Worm (Caenorhabditis elegans) whole organism, L4 larva: ENCODE data around the gene C49F5.6.

Experiments used
- aha-1 ChIP-seq: fragments of 150-350 bp; peaks from one replicate; lab custom pipeline; 2014; ENCODE audit warnings: missing biosample characterization, missing genetic modification characterization
- ces-1 ChIP-seq: fragments of 150-350 bp; sonication (generic microtip); optimal IDR thresholded peaks from 4 replicates; lab custom pipeline; 2014; ENCODE audit warnings: missing biosample characterization, missing genetic modification reagents, missing genetic modification characterization
- lir-3 ChIP-seq: sonication (generic microtip); optimal IDR thresholded peaks from 2 replicates; lab custom pipeline; 2016; ENCODE audit warnings: mild to moderate bottlenecking, missing genetic modification characterization, missing compliant biosample characterization
- mdl-1 ChIP-seq, 2 experiments: fragments of 150-350 bp in 1 of 2; sonication (generic microtip) in 1 of 2; optimal IDR thresholded peaks; 2 replicates each; lab custom pipeline; 2014 to 2017; ENCODE audit warnings: missing biosample characterization in 2 of 2, missing genetic modification characterization in 2 of 2
- tag-97 ChIP-seq: fragments of 200-800 bp; sonication (Bioruptor generic); IDR thresholded peaks from 2 replicates; pipeline ENCODE4 v1.3.6; 2022; ENCODE audit warnings: missing genetic modification characterization, missing compliant biosample characterization
- tra-1 ChIP-seq: fragments of 200-800 bp; sonication (Bioruptor generic); IDR thresholded peaks from 2 replicates; pipeline ENCODE4 v1.3.6; 2022; ENCODE audit warnings: missing genetic modification reagents, missing genetic modification characterization, missing compliant biosample characterization
- ztf-11 ChIP-seq: fragments of 150-350 bp; optimal IDR thresholded peaks from 2 replicates; lab custom pipeline; 2014; ENCODE audit warnings: missing biosample characterization, missing genetic modification characterization

DNA sequence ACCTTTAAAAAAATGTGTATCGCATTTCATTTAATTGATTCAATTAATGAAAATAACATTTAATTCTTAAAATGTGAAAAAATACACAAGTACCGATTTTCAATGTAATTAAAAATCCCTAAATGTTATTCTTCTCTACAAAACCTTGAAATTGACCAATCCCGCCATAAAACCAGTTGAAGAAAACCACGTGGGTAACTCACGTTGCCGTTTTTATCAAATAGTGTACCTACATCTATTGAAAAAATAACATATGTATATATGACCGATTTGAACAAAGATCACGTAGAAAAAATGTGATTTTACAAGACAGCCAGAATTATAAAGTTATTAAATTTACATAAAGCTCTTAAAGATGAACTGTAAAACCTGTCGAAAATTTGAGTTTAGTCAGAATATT is 23.0 kb upstream of the C49F5.6 start:
- no peak for TF ChIP-seq lir-3 (tag; lab: Kevin White, UChicago)
- no peak for TF ChIP-seq tag-97 (GFP tag; lab: Robert Waterston, UW)
- TF ChIP-seq ces-1 (GFP tag; lab: Kevin White, UChicago) = no peak
- TF ChIP-seq tra-1 = no peak
- TF ChIP-seq mdl-1 (tag; optimal IDR thresholded peaks at IDR 0.05; lab: Kevin White, UChicago) = no peak
- no peak for TF ChIP-seq aha-1 (tag; lab: Kevin White, UChicago)
- TF ChIP-seq ztf-11 (tag; lab: Kevin White, UChicago) = no peak
